2 fruit fly cellular contexts compared by ENCODE assay signal in genomic region chr2L:18524896-18525295, dm6.
TF ChIP-seq lines count a peak whose summit lies in the region.

No protein-coding gene starts in this region.

- TF ChIP-seq CTCF in whole organism, embryonic (GFP tag; optimal IDR thresholded peaks at IDR 0.05; lab: Kevin White, UChicago) = no peak

TF ChIP-seq in whole organism, embryonic, 481 proteins besides CTCF, POLR2A, EP300 and RAD21:
- no peak for TF ChIP-seq PHDP (tag; optimal IDR thresholded peaks at IDR 0.05; lab: Kevin White, UChicago)
- no peak for TF ChIP-seq CG11723 (GFP tag; optimal IDR thresholded peaks at IDR 0.05; lab: Kevin White, UChicago)
- no peak for TF ChIP-seq tup (GFP tag; optimal IDR thresholded peaks at IDR 0.05; lab: Kevin White, UChicago)
- TF ChIP-seq sd (tag; optimal IDR thresholded peaks at IDR 0.05; lab: Kevin White, UChicago) = peak; percentile 19
- no peak for TF ChIP-seq CG17612 (GFP tag; IDR thresholded peaks at IDR 0.05; lab: Robert Waterston, UW)
- no peak for TF ChIP-seq mld (GFP tag; IDR thresholded peaks at IDR 0.05; lab: Robert Waterston, UW; ENCODE audit: partially characterized antibody)
- no peak for TF ChIP-seq CG1792 (GFP tag; optimal IDR thresholded peaks at IDR 0.05; lab: Kevin White, UChicago)
- peak; percentile 22; the same call in 1 of the 2 replicates for TF ChIP-seq vvl (GFP tag; IDR thresholded peaks at IDR 0.05; lab: Robert Waterston, UW)
- no peak for TF ChIP-seq CG11398 (GFP tag; optimal IDR thresholded peaks at IDR 0.05; lab: Kevin White, UChicago)
- no peak for TF ChIP-seq peb (GFP tag; IDR thresholded peaks at IDR 0.05; lab: Robert Waterston, UW)
- no peak for TF ChIP-seq ATbp (GFP tag; optimal IDR thresholded peaks at IDR 0.05; lab: Kevin White, UChicago)
- TF ChIP-seq Blimp-1 (GFP tag; optimal IDR thresholded peaks at IDR 0.05; lab: Kevin White, UChicago) = peak; percentile 70
- TF ChIP-seq Myb (GFP tag; optimal IDR thresholded peaks at IDR 0.05; lab: Kevin White, UChicago) = no peak
- no peak for TF ChIP-seq HLH4C (GFP tag; IDR thresholded peaks at IDR 0.05; lab: Robert Waterston, UW; ENCODE audit: partially characterized antibody)
- TF ChIP-seq B-H2 (GFP tag; optimal IDR thresholded peaks at IDR 0.05; lab: Kevin White, UChicago) = no peak
- no peak for TF ChIP-seq Opbp (GFP tag; IDR thresholded peaks at IDR 0.05; lab: Robert Waterston, UW; ENCODE audit: partially characterized antibody)
- no peak for TF ChIP-seq shn (GFP tag; optimal IDR thresholded peaks at IDR 0.05; lab: Kevin White, UChicago)
- TF ChIP-seq z (GFP tag; IDR thresholded peaks at IDR 0.05; lab: Robert Waterston, UW) = no peak
- no peak for TF ChIP-seq ftz-f1 (GFP tag; optimal IDR thresholded peaks at IDR 0.05; lab: Kevin White, UChicago)
- TF ChIP-seq nerfin-2 (GFP tag; IDR thresholded peaks at IDR 0.05; lab: Robert Waterston, UW; ENCODE audit: partially characterized antibody) = no peak

TF ChIP-seq in whole organism, prepupa, 60 proteins besides CTCF, POLR2A, EP300 and RAD21:
- TF ChIP-seq CG9139 (GFP tag; optimal IDR thresholded peaks at IDR 0.05; lab: Kevin White, UChicago) (no peak), Blimp-1 (GFP tag; optimal IDR thresholded peaks at IDR 0.05; lab: Kevin White, UChicago) (peak; percentile 83)

Comparison
In these comparisons a context has a peak if more than half of its experiments do, and no peak if none do; other contexts are left out.
1. Of the 7 proteins assayed by ChIP-seq in both whole organism, embryonic and whole organism, prepupa: peak only in whole organism, embryonic: none; only in whole organism, prepupa: none; in both: Blimp-1; in neither: 6.